Worm (Caenorhabditis elegans) whole organism, young adult: ENCODE results near the gene mup-4.

Experiments used
- D2030.7 ChIP-seq: fragments of 200-800 bp; sonication (Bioruptor generic); IDR thresholded peaks from 2 replicates; pipeline ENCODE4 v1.3.6; 2022; ENCODE audit warnings: missing genetic modification reagents, missing genetic modification characterization, missing compliant biosample characterization
- F22D6.2 ChIP-seq: sonication (generic microtip); optimal IDR thresholded peaks from 2 replicates; lab custom pipeline; 2016; ENCODE audit warnings: mild to moderate bottlenecking, missing genetic modification characterization, missing compliant biosample characterization
- F33H1.4 ChIP-seq: fragments of 200-800 bp; sonication (Bioruptor generic); IDR thresholded peaks from 2 replicates; pipeline ENCODE4 v1.3.6; 2022; ENCODE audit warnings: missing genetic modification reagents, missing genetic modification characterization, missing compliant biosample characterization
- F49E8.2 ChIP-seq: sonication (generic microtip); optimal IDR thresholded peaks from 3 replicates; lab custom pipeline; 2017; ENCODE audit warnings: missing genetic modification characterization, mild to moderate bottlenecking, missing compliant biosample characterization, antibody characterized with exemption, moderate library complexity; ENCODE audit not compliant: insufficient read depth
- F52B5.7 ChIP-seq: sonication (generic microtip); optimal IDR thresholded peaks from 2 replicates; lab custom pipeline; 2016; ENCODE audit warnings: mild to moderate bottlenecking, missing genetic modification characterization, missing compliant biosample characterization
- Y53G8AR.9 ChIP-seq: fragments of 200-800 bp; sonication (Bioruptor generic); conservative IDR thresholded peaks from 2 replicates; pipeline ENCODE4 v1.3.6; 2022; ENCODE audit warnings: missing genetic modification reagents, missing genetic modification characterization, missing compliant biosample characterization
- Y95B8A.8 ChIP-seq: fragments of 200-800 bp; sonication (Bioruptor generic); IDR thresholded peaks from 2 replicates; pipeline ENCODE4 v1.3.6; 2022; ENCODE audit warnings: missing genetic modification reagents, missing genetic modification characterization, missing compliant biosample characterization
- ZK185.1 ChIP-seq: sonication (generic microtip); optimal IDR thresholded peaks from 2 replicates; lab custom pipeline; 2016; ENCODE audit warnings: mild to moderate bottlenecking, missing genetic modification characterization, missing compliant biosample characterization; ENCODE audit not compliant: poor library complexity, severe bottlenecking
- akir-1 ChIP-seq: fragments of 200-800 bp; sonication (Bioruptor generic); optimal IDR thresholded peaks from 2 replicates; lab custom pipeline; 2018; ENCODE audit warnings: mild to moderate bottlenecking, missing genetic modification characterization, moderate library complexity, missing compliant biosample characterization
- aptf-2 ChIP-seq: fragments of 200-800 bp; sonication (Bioruptor generic); conservative IDR thresholded peaks from 2 replicates; pipeline ENCODE4 v1.3.6; 2022; ENCODE audit warnings: missing genetic modification reagents, missing genetic modification characterization, missing compliant biosample characterization
- atf-7 ChIP-seq: sonication (generic microtip); optimal IDR thresholded peaks from 2 replicates; lab custom pipeline; 2017; ENCODE audit warnings: mild to moderate bottlenecking, missing genetic modification characterization, missing compliant biosample characterization
- attf-5 ChIP-seq: fragments of 200-800 bp; sonication (Bioruptor generic); optimal IDR thresholded peaks from 2 replicates; lab custom pipeline; 2018; ENCODE audit warnings: mild to moderate bottlenecking, missing genetic modification characterization, missing compliant biosample characterization
- cebp-1 ChIP-seq, 2 experiments: fragments of 200-800 bp in 1 of 2; sonication (Bioruptor generic) in 1 of 2; sonication (generic microtip) in 1 of 2; IDR thresholded peaks in 1 of 2; optimal IDR thresholded peaks in 1 of 2; 2 replicates each; pipeline versions ENCODE4 v1.3.6 to Lab custom; 2017 to 2022; ENCODE audit warnings: missing compliant biosample characterization in 2 of 2, missing genetic modification characterization in 2 of 2, mild to moderate bottlenecking in 1 of 2, missing genetic modification reagents in 1 of 2, moderate library complexity in 1 of 2
- ceh-27 ChIP-seq: fragments of 200-800 bp; sonication (Bioruptor generic); optimal IDR thresholded peaks from 2 replicates; lab custom pipeline; 2018; ENCODE audit warnings: mild to moderate bottlenecking, missing genetic modification characterization, moderate library complexity, missing compliant biosample characterization
- ceh-40 ChIP-seq: fragments of 200-800 bp; sonication (Bioruptor generic); IDR thresholded peaks from 2 replicates; pipeline ENCODE4 v1.3.6; 2022; ENCODE audit warnings: missing genetic modification characterization, missing compliant biosample characterization
- chd-7 ChIP-seq: sonication (generic microtip); optimal IDR thresholded peaks from 2 replicates; lab custom pipeline; 2016; ENCODE audit warnings: mild to moderate bottlenecking, missing genetic modification characterization, moderate library complexity, missing compliant biosample characterization
- die-1 ChIP-seq: sonication (generic microtip); optimal IDR thresholded peaks from 2 replicates; lab custom pipeline; 2016; ENCODE audit warnings: missing genotype, mild to moderate bottlenecking, missing genetic modification characterization, missing compliant biosample characterization
- dox-1 ChIP-seq: fragments of 200-800 bp; sonication (Bioruptor generic); IDR thresholded peaks from 2 replicates; pipeline ENCODE4 v1.3.6; 2022; ENCODE audit warnings: missing genetic modification reagents, missing genetic modification characterization, missing compliant biosample characterization
- dpff-1 ChIP-seq: sonication (generic microtip); optimal IDR thresholded peaks from 2 replicates; lab custom pipeline; 2017; ENCODE audit warnings: mild to moderate bottlenecking, missing genetic modification characterization, missing compliant biosample characterization
- dpl-1 ChIP-seq: fragments of 150-350 bp; optimal IDR thresholded peaks from 2 replicates; lab custom pipeline; 2014; ENCODE audit warnings: missing biosample characterization, missing genetic modification reagents, missing genetic modification characterization
- egrh-3 ChIP-seq: fragments of 200-800 bp; sonication (Bioruptor generic); IDR thresholded peaks from 2 replicates; pipeline ENCODE4 v1.3.6; 2022; ENCODE audit warnings: missing genetic modification reagents, missing genetic modification characterization, missing compliant biosample characterization
- gei-17 ChIP-seq: fragments of 200-800 bp; sonication (Bioruptor generic); optimal IDR thresholded peaks from 2 replicates; lab custom pipeline; 2018; ENCODE audit warnings: mild to moderate bottlenecking, missing genetic modification characterization, missing compliant biosample characterization
- hmg-20 ChIP-seq: fragments of 200-800 bp; sonication (Bioruptor generic); IDR thresholded peaks from 2 replicates; pipeline ENCODE4 v1.3.6; 2022; ENCODE audit warnings: missing genetic modification reagents, missing genetic modification characterization, missing compliant biosample characterization
- hsf-1 ChIP-seq: fragments of 200-800 bp; sonication (Bioruptor generic); IDR thresholded peaks from 2 replicates; pipeline ENCODE4 v1.3.6; 2022; ENCODE audit warnings: missing genetic modification reagents, missing genetic modification characterization, missing compliant biosample characterization
- let-526 ChIP-seq: fragments of 200-800 bp; sonication (Bioruptor generic); IDR thresholded peaks from 2 replicates; pipeline ENCODE4 v1.3.6; 2022; ENCODE audit warnings: missing genetic modification reagents, missing genetic modification characterization, missing compliant biosample characterization
- let-607 ChIP-seq, 2 experiments: fragments of 200-800 bp in 1 of 2; sonication (Bioruptor generic) in 1 of 2; sonication (generic microtip) in 1 of 2; optimal IDR thresholded peaks; 2 replicates each; lab custom pipeline; 2016 to 2018; ENCODE audit warnings: mild to moderate bottlenecking in 2 of 2, missing compliant biosample characterization in 2 of 2, missing genetic modification characterization in 2 of 2, moderate library complexity in 2 of 2, missing genotype in 1 of 2
- lin-35 ChIP-seq, 3 experiments: fragments of 150-350 bp in 2 of 3; sonication (generic microtip) in 1 of 3; optimal IDR thresholded peaks; 2 replicates each; lab custom pipeline; 2014 to 2018; ENCODE audit warnings: missing biosample characterization in 3 of 3, missing genetic modification characterization in 3 of 3, missing genetic modification reagents in 3 of 3
- lin-40 ChIP-seq: sonication (generic microtip); optimal IDR thresholded peaks from 2 replicates; lab custom pipeline; 2016; ENCODE audit warnings: missing genetic modification characterization, mild to moderate bottlenecking, missing compliant biosample characterization, missing genotype, missing genetic modification reagents
- lin-54 ChIP-seq: fragments of 200-800 bp; sonication (Bioruptor generic); optimal IDR thresholded peaks from 2 replicates; lab custom pipeline; 2018; ENCODE audit warnings: mild to moderate bottlenecking, missing genetic modification characterization, missing compliant biosample characterization
- lir-1 ChIP-seq: fragments of 200-800 bp; sonication (Bioruptor generic); conservative IDR thresholded peaks from 2 replicates; pipeline ENCODE4 v1.3.6; 2022; ENCODE audit warnings: missing genetic modification reagents, missing genetic modification characterization, missing compliant biosample characterization
- lsl-1 ChIP-seq: fragments of 200-800 bp; sonication (Bioruptor generic); optimal IDR thresholded peaks from 2 replicates; lab custom pipeline; 2018; ENCODE audit warnings: mild to moderate bottlenecking, missing genetic modification characterization, moderate library complexity, missing compliant biosample characterization
- nhr-90 ChIP-seq: sonication (generic microtip); optimal IDR thresholded peaks from 2 replicates; lab custom pipeline; 2016; ENCODE audit warnings: missing genotype, mild to moderate bottlenecking, missing genetic modification characterization, missing compliant biosample characterization
- pbrm-1 ChIP-seq: fragments of 200-800 bp; sonication (Bioruptor generic); IDR thresholded peaks from 2 replicates; pipeline ENCODE4 v1.3.6; 2022; ENCODE audit warnings: missing genetic modification reagents, missing genetic modification characterization, missing compliant biosample characterization
- pha-4 ChIP-seq: fragments of 150-350 bp; sonication (generic microtip); optimal IDR thresholded peaks from 2 replicates; lab custom pipeline; 2014; ENCODE audit warnings: missing biosample characterization, missing genetic modification reagents, missing genetic modification characterization
- repo-1 ChIP-seq: sonication (generic microtip); optimal IDR thresholded peaks from 2 replicates; lab custom pipeline; 2017; ENCODE audit warnings: mild to moderate bottlenecking, missing genetic modification characterization, missing compliant biosample characterization
- snpc-1.3 ChIP-seq: sonication (generic microtip); optimal IDR thresholded peaks from 2 replicates; lab custom pipeline; 2017; ENCODE audit warnings: missing genetic modification characterization, mild to moderate bottlenecking, missing compliant biosample characterization, antibody characterized with exemption, moderate library complexity, missing genotype, missing genetic modification reagents; ENCODE audit not compliant: insufficient read depth
- snpc-3.4 ChIP-seq: sonication (generic microtip); optimal IDR thresholded peaks from 2 replicates; lab custom pipeline; 2017; ENCODE audit warnings: missing genetic modification characterization, mild to moderate bottlenecking, missing compliant biosample characterization, antibody characterized with exemption, moderate library complexity, missing genotype, missing genetic modification reagents
- snpc-4 ChIP-seq, 5 experiments: fragments of 150-350 bp in 1 of 5; sonication (generic microtip) in 4 of 5; optimal IDR thresholded peaks; 2 replicates each; lab custom pipeline; 2014 to 2018; ENCODE audit warnings: missing genetic modification characterization in 5 of 5, missing biosample characterization in 3 of 5, antibody characterized with exemption in 2 of 5, mild to moderate bottlenecking in 2 of 5, missing compliant biosample characterization in 2 of 5, missing genotype in 2 of 5, moderate library complexity in 2 of 5, missing genetic modification reagents in 1 of 5
- somi-1 ChIP-seq: fragments of 200-800 bp; sonication (Bioruptor generic); optimal IDR thresholded peaks from 2 replicates; lab custom pipeline; 2018; ENCODE audit warnings: mild to moderate bottlenecking, missing genetic modification characterization, missing compliant biosample characterization
- tbp1 ChIP-seq: fragments of 200-800 bp; sonication (Bioruptor generic); optimal IDR thresholded peaks from 2 replicates; lab custom pipeline; 2018; ENCODE audit warnings: mild to moderate bottlenecking, missing genetic modification characterization, missing compliant biosample characterization
- tbx-9 ChIP-seq: sonication (generic microtip); optimal IDR thresholded peaks from 2 replicates; lab custom pipeline; 2016; ENCODE audit warnings: borderline replicate concordance, missing genetic modification characterization, inconsistent platforms, missing compliant biosample characterization
- tlf-1 ChIP-seq: fragments of 200-800 bp; sonication (Bioruptor generic); optimal IDR thresholded peaks from 2 replicates; lab custom pipeline; 2018; ENCODE audit warnings: mild to moderate bottlenecking, missing genetic modification characterization, missing compliant biosample characterization
- unc-62 ChIP-seq: fragments of 150-350 bp; optimal IDR thresholded peaks from 2 replicates; lab custom pipeline; 2014; ENCODE audit warnings: missing biosample characterization, missing genetic modification reagents, missing genetic modification characterization
- zfh-2 ChIP-seq: fragments of 200-800 bp; sonication (Bioruptor generic); conservative IDR thresholded peaks from 2 replicates; pipeline ENCODE4 v1.3.6; 2022; ENCODE audit warnings: missing genetic modification reagents, missing genetic modification characterization, missing compliant biosample characterization
- ztf-18 ChIP-seq: sonication (generic microtip); optimal IDR thresholded peaks from 2 replicates; lab custom pipeline; 2016; ENCODE audit warnings: missing genotype, mild to moderate bottlenecking, missing genetic modification characterization, missing compliant biosample characterization
- ztf-28 ChIP-seq: fragments of 200-800 bp; sonication (Bioruptor generic); IDR thresholded peaks from 2 replicates; pipeline ENCODE4 v1.3.6; 2022; ENCODE audit warnings: missing genetic modification reagents, missing genetic modification characterization, missing compliant biosample characterization

The mup-4 gene

ce11 chrIII:7498346-7498745 is 9.4 kb upstream of the mup-4 start (continued):
- TF ChIP-seq let-526 (GFP tag; lab: Robert Waterston, UW) (peak; percentile 64; the same call in 1 of the 2 replicates), lin-40 (tag; lab: Kevin White, UChicago) (peak; percentile 74), pbrm-1 (GFP tag; lab: Robert Waterston, UW) (peak; percentile 70), F49E8.2 (tag; lab: Kevin White, UChicago) (peak; percentile 27), chd-7 (tag; lab: Kevin White, UChicago) (peak; percentile 66), zfh-2 (GFP tag; lab: Robert Waterston, UW) (peak; percentile 87), ceh-27 (GFP tag; lab: Kevin White, UChicago) (peak; percentile 75), lin-35 (GFP tag; optimal IDR thresholded peaks at IDR 0.05; lab: Kevin White, UChicago) (peak; percentile 80 to 94 (median 89)), ZK185.1 (tag; lab: Kevin White, UChicago) (peak; percentile 58), egrh-3 (GFP tag; lab: Robert Waterston, UW) (no peak), ceh-40 (no peak), die-1 (tag; lab: Kevin White, UChicago) (peak; percentile 30), gei-17 (no peak), Y95B8A.8 (GFP tag; lab: Robert Waterston, UW) (no peak), lir-1 (GFP tag; lab: Robert Waterston, UW) (peak; percentile 62; the same call in 1 of the 2 replicates), aptf-2 (GFP tag; lab: Robert Waterston, UW) (no peak), somi-1 (GFP tag; lab: Kevin White, UChicago) (peak; percentile 28), repo-1 (peak; percentile 53), hsf-1 (GFP tag; lab: Robert Waterston, UW) (no peak), unc-62 (GFP tag; lab: Kevin White, UChicago) (peak; percentile 8), F22D6.2 (tag; lab: Kevin White, UChicago) (peak; percentile 28), lin-54 (GFP tag; lab: Kevin White, UChicago) (peak; percentile 99), Y53G8AR.9 (GFP tag; lab: Robert Waterston, UW) (peak; percentile 66; the same call in 1 of the 2 replicates), ztf-18 (peak; percentile 91), akir-1 (GFP tag; lab: Kevin White, UChicago) (peak; percentile 12), D2030.7 (GFP tag; lab: Robert Waterston, UW) (peak; percentile 57; the same call in 1 of the 2 replicates), snpc-4 (GFP tag; optimal IDR thresholded peaks at IDR 0.05; lab: Kevin White, UChicago) (peak; percentile 14), snpc-4 (tag; optimal IDR thresholded peaks at IDR 0.05; lab: Kevin White, UChicago) (peak; percentile 45 to 73 (median 62)), tbp1 (GFP tag; lab: Kevin White, UChicago) (peak; percentile 56), tbx-9 (tag; lab: Kevin White, UChicago) (no peak), ztf-28 (no peak), attf-5 (GFP tag; lab: Kevin White, UChicago) (peak; percentile 93), pha-4 (no peak), tlf-1 (GFP tag; lab: Kevin White, UChicago) (peak; percentile 41), lsl-1 (GFP tag; lab: Kevin White, UChicago) (peak; percentile 3), F33H1.4 (GFP tag; lab: Robert Waterston, UW) (peak; percentile 50), dox-1 (GFP tag; lab: Robert Waterston, UW) (peak; percentile 84), snpc-1.3 (peak; percentile 39), cebp-1 (GFP tag; IDR thresholded peaks at IDR 0.05; lab: Robert Waterston, UW) (no peak), cebp-1 (tag; optimal IDR thresholded peaks at IDR 0.05; lab: Kevin White, UChicago) (peak; percentile 81), atf-7 (tag; lab: Kevin White, UChicago) (peak; percentile 51), hmg-20 (GFP tag; lab: Robert Waterston, UW) (no peak), let-607 (tag; optimal IDR thresholded peaks at IDR 0.05; lab: Kevin White, UChicago) (peak; percentile 96), nhr-90 (peak; percentile 74), snpc-3.4 (tag; lab: Kevin White, UChicago) (peak; percentile 9), dpff-1 (tag; lab: Kevin White, UChicago) (no peak), dpl-1 (GFP tag; lab: Kevin White, UChicago) (peak; percentile 99), F52B5.7 (no peak)
